Worm (Caenorhabditis elegans): ENCODE data around the gene cwp-4.

Gene cwp-4

ce11 chrV:5039559-5039958 is 13.9 kb upstream of the cwp-4 start, which contains the start of gene K11D12.11:
K11D12.11 (minus strand) TSS chrV:5039600.
- TF ChIP-seq flt-1 (GFP tag; IDR thresholded peaks at IDR 0.05) (no peak), ceh-36 (tag; optimal IDR thresholded peaks at IDR 0.05) (no peak), sea-1 (GFP tag; conservative IDR thresholded peaks at IDR 0.05) (no peak), hmbx-1 (tag; optimal IDR thresholded peaks at IDR 0.05) (no peak), tra-4 (tag; optimal IDR thresholded peaks at IDR 0.05) (no peak), tbx-37 (GFP tag; conservative IDR thresholded peaks at IDR 0.05) (no peak), pes-1 (GFP tag; IDR thresholded peaks at IDR 0.05) (no peak)

DNA sequence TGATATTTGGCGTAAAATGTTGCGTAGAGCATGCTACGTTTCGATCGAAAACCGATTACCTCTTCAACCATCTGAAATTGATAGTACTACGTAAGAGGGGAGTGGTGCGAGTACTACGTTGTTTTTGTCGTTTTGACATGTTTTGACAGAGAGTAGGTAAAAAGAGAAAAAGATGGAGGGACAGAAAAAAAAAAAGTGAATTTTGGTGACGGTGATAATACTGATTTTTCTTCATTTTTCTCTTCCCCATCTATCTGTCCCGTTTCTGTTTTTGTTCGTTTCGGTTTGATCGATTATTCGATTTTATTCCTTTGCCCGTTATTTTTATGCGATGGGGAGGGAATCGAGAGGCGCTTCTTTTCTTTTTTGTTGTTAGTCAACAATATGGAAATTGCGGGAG is 12.5 kb upstream of the cwp-4 start, which contains the start of gene K11D12.8:
TSS of gene K11D12.8 (minus strand) at position 77 of the 400 bp plus-strand sequence.
- TF ChIP-seq ceh-36 (tag; optimal IDR thresholded peaks at IDR 0.05): no peak
- no peak for TF ChIP-seq hnd-1 (tag; optimal IDR thresholded peaks at IDR 0.05)
- TF ChIP-seq flt-1 (GFP tag; IDR thresholded peaks at IDR 0.05): no peak
- no peak for TF ChIP-seq hmbx-1 (tag; optimal IDR thresholded peaks at IDR 0.05)
- no peak for TF ChIP-seq scrt-1 (GFP tag; IDR thresholded peaks at IDR 0.05)
- no peak for TF ChIP-seq ama-1 (optimal IDR thresholded peaks at IDR 0.05)

DNA sequence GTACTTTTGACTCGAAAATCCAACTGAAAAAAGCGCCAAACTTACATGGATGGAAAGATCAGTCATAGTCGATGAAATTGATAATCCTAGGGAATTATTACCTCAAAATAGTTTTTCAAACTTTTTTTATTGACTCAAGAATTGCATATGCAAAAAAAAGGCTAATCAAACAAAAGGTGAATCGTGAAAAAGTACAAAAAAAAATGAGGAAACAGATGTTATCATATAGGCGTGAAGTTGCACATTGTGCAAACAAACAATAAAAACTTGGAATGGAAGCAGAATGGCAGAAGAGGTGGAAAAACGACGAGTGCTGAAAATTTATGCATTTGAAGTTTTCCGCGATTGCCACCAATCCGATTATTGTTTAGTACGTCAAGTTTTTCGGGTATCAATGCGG is 7.3 kb upstream of the cwp-4 start, which contains the start of gene exc-14:
TSS of gene exc-14 (minus strand) at position 101 of the 400 bp plus-strand sequence.
- no peak for TF ChIP-seq tbx-11 (GFP tag; IDR thresholded peaks at IDR 0.05)
- TF ChIP-seq scrt-1 (GFP tag; IDR thresholded peaks at IDR 0.05): no peak
- no peak for TF ChIP-seq hnd-1 (tag; optimal IDR thresholded peaks at IDR 0.05)

ce11 chrV:5046558-5046957 is 6.9 kb upstream of the cwp-4 start:
- no peak for TF ChIP-seq hmg-4 (GFP tag; optimal IDR thresholded peaks at IDR 0.05)
- TF ChIP-seq ceh-36 (tag; optimal IDR thresholded peaks at IDR 0.05): no peak
- TF ChIP-seq hnd-1 (tag; optimal IDR thresholded peaks at IDR 0.05): no peak
- TF ChIP-seq ets-7 (tag; optimal IDR thresholded peaks at IDR 0.05): no peak
- TF ChIP-seq tbx-11 (GFP tag; IDR thresholded peaks at IDR 0.05): no peak
- no peak for TF ChIP-seq tra-4 (tag; optimal IDR thresholded peaks at IDR 0.05)
- no peak for TF ChIP-seq scrt-1 (GFP tag; IDR thresholded peaks at IDR 0.05)
- no peak for TF ChIP-seq hmbx-1 (tag; optimal IDR thresholded peaks at IDR 0.05)
- no peak for TF ChIP-seq pes-1 (GFP tag; IDR thresholded peaks at IDR 0.05)
- TF ChIP-seq tbx-37 (GFP tag; conservative IDR thresholded peaks at IDR 0.05): no peak
- TF ChIP-seq ama-1 (optimal IDR thresholded peaks at IDR 0.05): no peak
- no peak for TF ChIP-seq ceh-13 (GFP tag; optimal IDR thresholded peaks at IDR 0.05)
- no peak for TF ChIP-seq B0310.2 (tag; optimal IDR thresholded peaks at IDR 0.05)
- no peak for TF ChIP-seq sea-1 (GFP tag; conservative IDR thresholded peaks at IDR 0.05)
- TF ChIP-seq aly-1 (tag; optimal IDR thresholded peaks at IDR 0.05): no peak
- no peak for TF ChIP-seq F13C5.2 (tag; optimal IDR thresholded peaks at IDR 0.05)
- TF ChIP-seq flt-1 (GFP tag; IDR thresholded peaks at IDR 0.05): no peak

DNA sequence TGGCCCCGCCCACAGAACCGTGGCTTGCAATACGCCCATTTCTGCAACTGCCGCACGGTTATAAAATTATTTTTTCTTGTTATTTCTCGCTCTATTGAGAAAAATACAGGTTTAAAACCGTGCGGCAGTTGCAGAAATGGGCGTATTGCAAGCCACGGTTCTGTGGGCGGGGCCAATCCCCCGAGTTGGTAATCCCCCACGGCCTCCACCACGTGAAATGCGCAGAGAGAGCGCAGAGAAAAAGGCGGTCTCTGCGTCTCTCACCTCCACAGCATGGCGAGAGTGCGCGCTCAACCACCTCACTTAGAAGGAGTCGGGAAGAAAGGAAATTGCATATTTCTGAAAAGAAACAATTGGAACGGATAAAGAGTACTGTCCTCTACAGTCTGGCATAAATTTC is 6.2 kb upstream of the cwp-4 start:
- TF ChIP-seq scrt-1 (GFP tag; IDR thresholded peaks at IDR 0.05): peak; percentile 88
- peak; percentile 42; the same call in 1 of the 2 replicates for TF ChIP-seq pes-1 (GFP tag; IDR thresholded peaks at IDR 0.05)
- TF ChIP-seq sea-1 (GFP tag; conservative IDR thresholded peaks at IDR 0.05): peak; percentile 69; the same call in 1 of the 2 replicates

ce11 chrV:5049333-5049942 is 4.0 kb upstream of the cwp-4 start, which contains the start of the genes pqn-51 and K11D12.14:
pqn-51 (plus strand) TSS chrV:5049607.
K11D12.14 (plus strand) TSS chrV:5049636.
- TF ChIP-seq tbx-37 (GFP tag; conservative IDR thresholded peaks at IDR 0.05) (no peak), B0310.2 (tag; optimal IDR thresholded peaks at IDR 0.05) (no peak), hmg-4 (GFP tag; optimal IDR thresholded peaks at IDR 0.05) (peak; percentile 15), hmbx-1 (tag; optimal IDR thresholded peaks at IDR 0.05) (no peak), flt-1 (GFP tag; IDR thresholded peaks at IDR 0.05) (0 out of 2 replicates have a peak, but pooled peaks have one; percentile 20), F13C5.2 (tag; optimal IDR thresholded peaks at IDR 0.05) (peak; percentile 71), scrt-1 (GFP tag; IDR thresholded peaks at IDR 0.05) (peak; percentile 85), pes-1 (GFP tag; IDR thresholded peaks at IDR 0.05) (0 out of 2 replicates have a peak, but pooled peaks have one; percentile 32)

ce11 chrV:5050073-5050599 is 3.3 kb upstream of the cwp-4 start:
- no peak for TF ChIP-seq flt-1 (GFP tag; IDR thresholded peaks at IDR 0.05)
- no peak for TF ChIP-seq tbx-11 (GFP tag; IDR thresholded peaks at IDR 0.05)
- TF ChIP-seq scrt-1 (GFP tag; IDR thresholded peaks at IDR 0.05): no peak

DNA sequence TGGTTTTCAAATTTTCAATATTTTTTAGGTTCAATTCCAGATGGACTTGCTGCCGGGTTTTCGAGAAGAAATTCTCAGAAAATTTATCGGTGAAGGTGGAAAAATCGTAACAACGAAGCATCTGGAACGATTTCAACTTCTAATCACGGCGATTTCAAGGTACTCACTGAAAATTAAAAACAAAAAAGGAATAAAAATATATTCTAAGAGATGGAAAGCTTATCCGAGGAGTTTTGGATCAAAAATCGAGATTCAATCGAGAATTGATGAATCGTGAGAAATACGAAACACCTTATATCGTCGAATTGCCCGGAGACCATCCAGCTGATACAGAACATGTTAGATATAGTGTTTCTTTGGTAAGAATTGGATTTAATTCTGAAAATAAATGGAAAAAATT is 1.2 kb upstream of the cwp-4 start, which contains the start of gene K11D12.12:
TSS of gene K11D12.12 (plus strand) at position 29 of the 400 bp plus-strand sequence.
- TF ChIP-seq scrt-1 (GFP tag; IDR thresholded peaks at IDR 0.05): no peak
- no peak for TF ChIP-seq hnd-1 (tag; optimal IDR thresholded peaks at IDR 0.05)
- TF ChIP-seq flt-1 (GFP tag; IDR thresholded peaks at IDR 0.05): no peak
- TF ChIP-seq B0310.2 (tag; optimal IDR thresholded peaks at IDR 0.05): no peak
- TF ChIP-seq F13C5.2 (tag; optimal IDR thresholded peaks at IDR 0.05): no peak
- no peak for TF ChIP-seq aly-1 (tag; optimal IDR thresholded peaks at IDR 0.05)
- TF ChIP-seq ceh-13 (GFP tag; optimal IDR thresholded peaks at IDR 0.05): no peak
- no peak for TF ChIP-seq ceh-36 (tag; optimal IDR thresholded peaks at IDR 0.05)
- TF ChIP-seq tra-4 (tag; optimal IDR thresholded peaks at IDR 0.05): no peak
- TF ChIP-seq hmbx-1 (tag; optimal IDR thresholded peaks at IDR 0.05): no peak
- TF ChIP-seq tbx-11 (GFP tag; IDR thresholded peaks at IDR 0.05): no peak
- no peak for TF ChIP-seq tbx-37 (GFP tag; conservative IDR thresholded peaks at IDR 0.05)
- TF ChIP-seq sea-1 (GFP tag; conservative IDR thresholded peaks at IDR 0.05): no peak
- no peak for TF ChIP-seq ets-7 (tag; optimal IDR thresholded peaks at IDR 0.05)
- TF ChIP-seq pes-1 (GFP tag; IDR thresholded peaks at IDR 0.05): no peak

Measured in whole organism, early embryonic.